Worm (Caenorhabditis elegans): ENCODE results near the gene C50E3.9.

ce11 chrV:7570290-7570689 lies 29.8 kb downstream of the C50E3.9 start, which contains the start of gene clec-212:
- TF ChIP-seq dao-5 (tag; optimal IDR thresholded peaks at IDR 0.05): no peak
- no peak for TF ChIP-seq him-1 (tag; optimal IDR thresholded peaks at IDR 0.05)
- no peak for TF ChIP-seq W03F9.2 (tag; optimal IDR thresholded peaks at IDR 0.05)

Data from whole organism, L4/young adult.